Worm (Caenorhabditis elegans) whole organism, young adult: Measurements from ENCODE around the gene Y17D7B.10.

Experiments
- B0019.2 ChIP-seq: fragments of 200-800 bp; sonication (Bioruptor generic); conservative IDR thresholded peaks from 2 replicates; pipeline ENCODE4 v1.3.6; 2022; ENCODE audit warnings: missing genetic modification reagents, missing genetic modification characterization, missing compliant biosample characterization
- B0035.1 ChIP-seq: sonication (generic microtip); optimal IDR thresholded peaks from 2 replicates; lab custom pipeline; 2016; ENCODE audit warnings: missing genetic modification characterization, mild to moderate bottlenecking, missing compliant biosample characterization, missing genotype, missing genetic modification reagents
- C06A6.2 ChIP-seq: fragments of 200-800 bp; sonication (Bioruptor generic); conservative IDR thresholded peaks from 2 replicates; pipeline ENCODE4 v1.3.6; 2022; ENCODE audit warnings: missing genetic modification characterization, missing compliant biosample characterization
- F22D6.2 ChIP-seq: sonication (generic microtip); optimal IDR thresholded peaks from 2 replicates; lab custom pipeline; 2016; ENCODE audit warnings: mild to moderate bottlenecking, missing genetic modification characterization, missing compliant biosample characterization
- F33H1.4 ChIP-seq: fragments of 200-800 bp; sonication (Bioruptor generic); IDR thresholded peaks from 2 replicates; pipeline ENCODE4 v1.3.6; 2022; ENCODE audit warnings: missing genetic modification reagents, missing genetic modification characterization, missing compliant biosample characterization
- Y53F4B.3 ChIP-seq: fragments of 200-800 bp; sonication (Bioruptor generic); IDR thresholded peaks from 2 replicates; pipeline ENCODE4 v1.3.6; 2022; ENCODE audit warnings: missing genetic modification reagents, missing genetic modification characterization, missing compliant biosample characterization
- Y53G8AR.9 ChIP-seq: fragments of 200-800 bp; sonication (Bioruptor generic); conservative IDR thresholded peaks from 2 replicates; pipeline ENCODE4 v1.3.6; 2022; ENCODE audit warnings: missing genetic modification reagents, missing genetic modification characterization, missing compliant biosample characterization
- ZK185.1 ChIP-seq: sonication (generic microtip); optimal IDR thresholded peaks from 2 replicates; lab custom pipeline; 2016; ENCODE audit warnings: mild to moderate bottlenecking, missing genetic modification characterization, missing compliant biosample characterization; ENCODE audit not compliant: poor library complexity, severe bottlenecking
- ama-1 ChIP-seq, 3 experiments: fragments of 150-350 bp in 1 of 3; sonication (generic microtip) in 2 of 3; optimal IDR thresholded peaks; 2 replicates each; lab custom pipeline; 2014 to 2018; ENCODE audit warnings: missing biosample characterization in 2 of 3, missing genetic modification characterization in 2 of 3, missing genetic modification reagents in 2 of 3
- aptf-3 ChIP-seq: fragments of 200-800 bp; sonication (Bioruptor generic); IDR thresholded peaks from 2 replicates; pipeline ENCODE4 v1.3.6; 2022; ENCODE audit warnings: missing genetic modification characterization, missing compliant biosample characterization
- atf-7 ChIP-seq: sonication (generic microtip); optimal IDR thresholded peaks from 2 replicates; lab custom pipeline; 2017; ENCODE audit warnings: mild to moderate bottlenecking, missing genetic modification characterization, missing compliant biosample characterization
- attf-5 ChIP-seq: fragments of 200-800 bp; sonication (Bioruptor generic); optimal IDR thresholded peaks from 2 replicates; lab custom pipeline; 2018; ENCODE audit warnings: mild to moderate bottlenecking, missing genetic modification characterization, missing compliant biosample characterization
- attf-6 ChIP-seq: fragments of 200-800 bp; sonication (Bioruptor generic); IDR thresholded peaks from 2 replicates; pipeline ENCODE4 v1.3.6; 2022; ENCODE audit warnings: missing genetic modification reagents, missing genetic modification characterization, missing compliant biosample characterization
- ceh-27 ChIP-seq: fragments of 200-800 bp; sonication (Bioruptor generic); optimal IDR thresholded peaks from 2 replicates; lab custom pipeline; 2018; ENCODE audit warnings: mild to moderate bottlenecking, missing genetic modification characterization, moderate library complexity, missing compliant biosample characterization
- ceh-79 ChIP-seq: sonication (generic microtip); optimal IDR thresholded peaks from 2 replicates; lab custom pipeline; 2017; ENCODE audit warnings: mild to moderate bottlenecking, missing genetic modification characterization, missing compliant biosample characterization
- chd-7 ChIP-seq: sonication (generic microtip); optimal IDR thresholded peaks from 2 replicates; lab custom pipeline; 2016; ENCODE audit warnings: mild to moderate bottlenecking, missing genetic modification characterization, moderate library complexity, missing compliant biosample characterization
- die-1 ChIP-seq: sonication (generic microtip); optimal IDR thresholded peaks from 2 replicates; lab custom pipeline; 2016; ENCODE audit warnings: missing genotype, mild to moderate bottlenecking, missing genetic modification characterization, missing compliant biosample characterization
- dox-1 ChIP-seq: fragments of 200-800 bp; sonication (Bioruptor generic); IDR thresholded peaks from 2 replicates; pipeline ENCODE4 v1.3.6; 2022; ENCODE audit warnings: missing genetic modification reagents, missing genetic modification characterization, missing compliant biosample characterization
- dpl-1 ChIP-seq: fragments of 150-350 bp; optimal IDR thresholded peaks from 2 replicates; lab custom pipeline; 2014; ENCODE audit warnings: missing biosample characterization, missing genetic modification reagents, missing genetic modification characterization
- efl-1 ChIP-seq: fragments of 150-350 bp; optimal IDR thresholded peaks from 2 replicates; lab custom pipeline; 2014; ENCODE audit warnings: missing biosample characterization, missing genetic modification reagents, missing genetic modification characterization
- ekl-4 ChIP-seq: fragments of 200-800 bp; sonication (Bioruptor generic); IDR thresholded peaks from 2 replicates; pipeline ENCODE4 v1.3.6; 2022; ENCODE audit warnings: missing genetic modification reagents, missing genetic modification characterization, missing compliant biosample characterization
- gei-17 ChIP-seq: fragments of 200-800 bp; sonication (Bioruptor generic); optimal IDR thresholded peaks from 2 replicates; lab custom pipeline; 2018; ENCODE audit warnings: mild to moderate bottlenecking, missing genetic modification characterization, missing compliant biosample characterization
- him-1 ChIP-seq: sonication (generic microtip); optimal IDR thresholded peaks from 2 replicates; lab custom pipeline; 2016; ENCODE audit warnings: missing genotype, missing genetic modification reagents, missing genetic modification characterization, missing compliant biosample characterization
- hlh-12 ChIP-seq: sonication (generic microtip); optimal IDR thresholded peaks from 2 replicates; lab custom pipeline; 2016; ENCODE audit warnings: missing genetic modification characterization, missing compliant biosample characterization
- hmg-20 ChIP-seq: fragments of 200-800 bp; sonication (Bioruptor generic); IDR thresholded peaks from 2 replicates; pipeline ENCODE4 v1.3.6; 2022; ENCODE audit warnings: missing genetic modification reagents, missing genetic modification characterization, missing compliant biosample characterization
- let-526 ChIP-seq: fragments of 200-800 bp; sonication (Bioruptor generic); IDR thresholded peaks from 2 replicates; pipeline ENCODE4 v1.3.6; 2022; ENCODE audit warnings: missing genetic modification reagents, missing genetic modification characterization, missing compliant biosample characterization
- let-607 ChIP-seq, 2 experiments: fragments of 200-800 bp in 1 of 2; sonication (Bioruptor generic) in 1 of 2; sonication (generic microtip) in 1 of 2; optimal IDR thresholded peaks; 2 replicates each; lab custom pipeline; 2016 to 2018; ENCODE audit warnings: mild to moderate bottlenecking in 2 of 2, missing compliant biosample characterization in 2 of 2, missing genetic modification characterization in 2 of 2, moderate library complexity in 2 of 2, missing genotype in 1 of 2
- lir-1 ChIP-seq: fragments of 200-800 bp; sonication (Bioruptor generic); conservative IDR thresholded peaks from 2 replicates; pipeline ENCODE4 v1.3.6; 2022; ENCODE audit warnings: missing genetic modification reagents, missing genetic modification characterization, missing compliant biosample characterization
- lsy-27 ChIP-seq: sonication (generic microtip); optimal IDR thresholded peaks from 2 replicates; lab custom pipeline; 2017; ENCODE audit warnings: missing genetic modification characterization, mild to moderate bottlenecking, missing compliant biosample characterization, antibody characterized with exemption, missing genotype, borderline replicate concordance; ENCODE audit not compliant: insufficient read depth
- madf-8 ChIP-seq: fragments of 200-800 bp; sonication (Bioruptor generic); conservative IDR thresholded peaks from 2 replicates; pipeline ENCODE4 v1.3.6; 2022; ENCODE audit warnings: missing genetic modification reagents, missing genetic modification characterization, missing compliant biosample characterization
- nfyb-1 ChIP-seq: fragments of 200-800 bp; sonication (Bioruptor generic); IDR thresholded peaks from 2 replicates; pipeline ENCODE4 v1.3.6; 2022; ENCODE audit warnings: missing genetic modification reagents, missing genetic modification characterization, missing compliant biosample characterization
- nhr-120 ChIP-seq: fragments of 200-800 bp; sonication (Bioruptor generic); IDR thresholded peaks from 2 replicates; pipeline ENCODE4 v1.3.6; 2022; ENCODE audit warnings: missing genetic modification characterization, missing compliant biosample characterization
- nhr-80 ChIP-seq: sonication (generic microtip); optimal IDR thresholded peaks from 2 replicates; lab custom pipeline; 2016; ENCODE audit warnings: missing genetic modification characterization, missing compliant biosample characterization
- snpc-1.1 ChIP-seq: sonication (generic microtip); optimal IDR thresholded peaks from 2 replicates; lab custom pipeline; 2017; ENCODE audit warnings: missing genetic modification characterization, mild to moderate bottlenecking, missing compliant biosample characterization, antibody characterized with exemption, moderate library complexity, missing genotype, missing genetic modification reagents; ENCODE audit not compliant: insufficient read depth
- tbp1 ChIP-seq: fragments of 200-800 bp; sonication (Bioruptor generic); optimal IDR thresholded peaks from 2 replicates; lab custom pipeline; 2018; ENCODE audit warnings: mild to moderate bottlenecking, missing genetic modification characterization, missing compliant biosample characterization
- unc-62 ChIP-seq: fragments of 150-350 bp; optimal IDR thresholded peaks from 2 replicates; lab custom pipeline; 2014; ENCODE audit warnings: missing biosample characterization, missing genetic modification reagents, missing genetic modification characterization
- zfh-2 ChIP-seq: fragments of 200-800 bp; sonication (Bioruptor generic); conservative IDR thresholded peaks from 2 replicates; pipeline ENCODE4 v1.3.6; 2022; ENCODE audit warnings: missing genetic modification reagents, missing genetic modification characterization, missing compliant biosample characterization
- ztf-26 ChIP-seq: sonication (generic microtip); optimal IDR thresholded peaks from 2 replicates; lab custom pipeline; 2017; ENCODE audit warnings: missing genetic modification characterization, missing compliant biosample characterization

The Y17D7B.10 gene

DNA sequence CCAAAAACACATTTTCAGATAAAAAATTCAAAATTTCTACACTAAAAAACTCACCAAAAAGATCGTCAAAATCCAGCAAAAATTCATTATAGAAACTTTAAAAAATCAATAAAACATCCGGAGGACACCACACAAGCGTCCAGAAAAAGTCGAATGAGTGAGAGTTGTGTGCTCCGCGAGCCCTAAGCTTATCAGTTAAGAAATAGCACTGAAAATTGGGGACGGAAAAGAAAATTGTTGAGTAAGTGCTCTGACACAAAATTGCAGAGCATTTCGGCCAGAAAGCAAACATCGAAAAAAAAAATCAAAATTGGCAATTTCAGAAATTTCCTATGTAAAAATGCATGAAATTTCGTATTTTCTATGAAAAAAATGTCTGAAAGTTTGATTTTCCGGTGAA, 45.9 kb upstream of the Y17D7B.10 start:
- TF ChIP-seq ceh-79 (no peak), ZK185.1 (no peak), F22D6.2 (tag; lab: Kevin White, UChicago) (no peak), attf-5 (GFP tag; lab: Kevin White, UChicago) (no peak), let-607 (tag; optimal IDR thresholded peaks at IDR 0.05; lab: Kevin White, UChicago) (no peak), nhr-120 (no peak), B0019.2 (GFP tag; lab: Robert Waterston, UW) (no peak), C06A6.2 (no peak), Y53G8AR.9 (no peak), tbp1 (no peak), attf-6 (GFP tag; lab: Robert Waterston, UW) (no peak), snpc-1.1 (no peak), ama-1 (optimal IDR thresholded peaks at IDR 0.05; lab: Kevin White, UChicago) (no peak), ama-1 (GFP tag; optimal IDR thresholded peaks at IDR 0.05; lab: Kevin White, UChicago) (no peak), Y53F4B.3 (GFP tag; lab: Robert Waterston, UW) (no peak), aptf-3 (GFP tag; lab: Robert Waterston, UW) (no peak), madf-8 (GFP tag; lab: Robert Waterston, UW) (no peak), nhr-80 (tag; lab: Kevin White, UChicago) (no peak), lsy-27 (no peak), him-1 (no peak)

DNA sequence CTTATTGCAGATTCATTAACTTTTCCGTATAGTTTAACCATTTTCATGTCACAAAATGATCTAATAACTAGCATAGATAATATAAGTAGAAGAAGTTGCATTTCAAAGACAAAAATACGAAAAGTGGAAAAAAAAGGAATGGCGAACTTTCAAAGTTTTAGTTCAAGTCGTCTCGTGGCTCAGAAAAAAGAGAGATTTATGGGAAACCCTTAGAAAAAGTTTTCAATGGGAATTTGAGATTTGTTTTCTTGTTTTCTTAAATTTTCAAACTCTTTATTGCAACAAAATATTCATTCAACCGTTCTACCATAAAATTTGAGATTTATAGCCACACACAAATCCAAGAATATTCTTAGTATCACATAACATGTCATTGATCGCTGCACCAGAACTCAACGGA, 41.4 kb upstream of the Y17D7B.10 start, which contains the start of gene clec-250:
Gene clec-250, minus strand, starts transcription at position 101 of the 400 bp plus-strand sequence.
- TF ChIP-seq lsy-27: no peak
- no peak for TF ChIP-seq F33H1.4 (GFP tag; lab: Robert Waterston, UW)
- TF ChIP-seq gei-17: no peak
- TF ChIP-seq hmg-20 (GFP tag; lab: Robert Waterston, UW): no peak
- no peak for TF ChIP-seq hlh-12 (tag; lab: Kevin White, UChicago)
- no peak for TF ChIP-seq dpl-1 (GFP tag; lab: Kevin White, UChicago)
- TF ChIP-seq efl-1 (GFP tag; lab: Kevin White, UChicago): no peak
- TF ChIP-seq die-1 (tag; lab: Kevin White, UChicago): no peak
- no peak for TF ChIP-seq B0035.1 (tag; lab: Kevin White, UChicago)

DNA sequence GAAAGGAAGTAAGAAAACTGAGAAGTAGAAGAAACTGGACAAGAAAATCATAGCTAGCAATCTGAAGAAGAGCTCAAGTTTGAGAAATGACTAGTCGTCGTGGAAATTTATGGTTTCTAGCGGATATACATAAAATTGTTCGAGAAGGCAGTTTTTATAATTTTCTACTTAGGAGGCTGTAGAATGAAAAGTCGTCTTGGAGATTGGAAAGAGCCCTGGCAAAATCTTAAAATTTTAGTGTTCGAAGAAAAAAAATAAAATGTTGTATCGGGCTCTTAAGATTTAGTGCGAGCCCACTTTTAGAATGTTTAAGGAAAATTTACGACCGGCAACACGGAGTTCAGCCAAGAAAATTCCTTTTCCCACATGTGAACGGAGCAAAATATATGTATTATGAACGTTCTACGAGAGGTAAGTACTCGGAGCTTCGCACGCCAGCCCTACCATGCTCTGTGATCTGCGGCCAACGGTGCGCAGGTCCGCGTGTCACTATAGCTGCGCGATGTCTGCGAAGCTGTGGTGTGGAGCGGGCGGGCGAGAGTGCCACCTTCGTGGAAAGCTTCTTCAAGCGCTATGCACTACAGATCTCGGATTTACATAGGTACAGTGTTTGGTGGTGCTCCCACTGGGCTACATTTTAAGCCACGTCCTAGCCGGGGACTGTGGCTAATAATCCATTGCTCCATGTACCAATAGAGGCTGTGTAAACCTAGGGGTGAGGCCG, 36.4 kb upstream of the Y17D7B.10 start, which contains the start of gene clec-251:
Gene clec-251, minus strand, starts transcription at position 51 of the 724 bp plus-strand sequence.
- TF ChIP-seq atf-7 (tag; lab: Kevin White, UChicago): no peak
- TF ChIP-seq ztf-26 (tag; lab: Kevin White, UChicago): no peak
- TF ChIP-seq dox-1 (GFP tag; lab: Robert Waterston, UW): 0 out of 2 replicates have a peak, but pooled peaks have one; percentile 9
- TF ChIP-seq zfh-2 (GFP tag; lab: Robert Waterston, UW): peak; percentile 77; the same call in 1 of the 2 replicates
- no peak for TF ChIP-seq ceh-27
- TF ChIP-seq lir-1 (GFP tag; lab: Robert Waterston, UW): no peak
- TF ChIP-seq nfyb-1 (GFP tag; lab: Robert Waterston, UW): no peak
- no peak for TF ChIP-seq B0019.2 (GFP tag; lab: Robert Waterston, UW)
- TF ChIP-seq ekl-4: no peak
- no peak for TF ChIP-seq unc-62 (GFP tag; lab: Kevin White, UChicago)
- no peak for TF ChIP-seq madf-8 (GFP tag; lab: Robert Waterston, UW)
- no peak for TF ChIP-seq chd-7 (tag; lab: Kevin White, UChicago)
- TF ChIP-seq let-526 (GFP tag; lab: Robert Waterston, UW): no peak
- no peak for TF ChIP-seq F33H1.4 (GFP tag; lab: Robert Waterston, UW)
